Fruit fly (Drosophila melanogaster) whole organism, embryonic: ENCODE measurements around the gene CG9550.

Experiments used
- ATbp ChIP-seq: fragments of 200-800 bp; sonication (Bioruptor generic); optimal IDR thresholded peaks from 2 replicates; lab custom pipeline; 2017; ENCODE audit warnings: missing biosample characterization, mild to moderate bottlenecking, missing genetic modification characterization, missing genetic modification reagents
- Atf3 ChIP-seq: fragments of 200-800 bp; sonication (Bioruptor generic); optimal IDR thresholded peaks from 3 replicates; lab custom pipeline; 2016; ENCODE audit warnings: missing biosample characterization, missing genetic modification characterization
- B-H2 ChIP-seq: fragments of 200-800 bp; sonication (Bioruptor generic); optimal IDR thresholded peaks from 2 replicates; lab custom pipeline; 2018; ENCODE audit warnings: missing biosample characterization, mild to moderate bottlenecking, missing genetic modification characterization
- CG11456 ChIP-seq: fragments of 200-800 bp; sonication (Bioruptor generic); IDR thresholded peaks from 3 replicates; pipeline ENCODE4 v1.3.6; 2022; ENCODE audit warnings: missing biosample characterization, missing genetic modification characterization
- CG12236 ChIP-seq: fragments of 200-800 bp; sonication (Bioruptor generic); optimal IDR thresholded peaks from 2 replicates; lab custom pipeline; 2016; ENCODE audit warnings: missing biosample characterization, missing genetic modification characterization
- CG1233 ChIP-seq: fragments of 200-800 bp; sonication (Bioruptor generic); optimal IDR thresholded peaks from 4 replicates; lab custom pipeline; 2018; ENCODE audit warnings: missing biosample characterization, mild to moderate bottlenecking, missing genetic modification characterization
- CG13624 ChIP-seq: fragments of 200-800 bp; sonication (Bioruptor generic); optimal IDR thresholded peaks from 2 replicates; lab custom pipeline; 2016; ENCODE audit warnings: missing biosample characterization, missing genetic modification characterization
- CG14860 ChIP-seq: fragments of 200-800 bp; sonication (Bioruptor generic); IDR thresholded peaks from 3 replicates; pipeline ENCODE4 v1.3.6; 2022; ENCODE audit warnings: missing biosample characterization, missing genetic modification characterization; ENCODE audit not compliant: partially characterized antibody
- CG17568 ChIP-seq: fragments of 200-800 bp; sonication (Bioruptor generic); optimal IDR thresholded peaks from 2 replicates; lab custom pipeline; 2018; ENCODE audit warnings: missing biosample characterization, mild to moderate bottlenecking, missing genetic modification characterization, moderate library complexity
- CG17802 ChIP-seq: fragments of 200-800 bp; sonication (Bioruptor generic); optimal IDR thresholded peaks from 2 replicates; lab custom pipeline; 2018; ENCODE audit warnings: missing biosample characterization, mild to moderate bottlenecking, missing genetic modification characterization, moderate library complexity
- CG3065 ChIP-seq: fragments of 200-800 bp; sonication (Bioruptor generic); optimal IDR thresholded peaks from 2 replicates; lab custom pipeline; 2016; ENCODE audit warnings: missing biosample characterization, missing genetic modification characterization
- CG4854 ChIP-seq: fragments of 200-800 bp; sonication (Bioruptor generic); optimal IDR thresholded peaks from 2 replicates; lab custom pipeline; 2016; ENCODE audit warnings: missing biosample characterization, missing genetic modification characterization, inconsistent platforms
- CG7372 ChIP-seq: fragments of 200-800 bp; sonication (Bioruptor generic); IDR thresholded peaks from 2 replicates; pipeline ENCODE4 v1.3.6; 2022; ENCODE audit warnings: missing biosample characterization, missing genetic modification characterization
- CG8281 ChIP-seq: fragments of 200-800 bp; sonication (Bioruptor generic); optimal IDR thresholded peaks from 2 replicates; lab custom pipeline; 2018; ENCODE audit warnings: missing biosample characterization, mild to moderate bottlenecking, missing genetic modification characterization, moderate library complexity
- CkIIα-i1 ChIP-seq: fragments of 200-800 bp; sonication (Bioruptor generic); IDR thresholded peaks from 2 replicates; pipeline ENCODE4 v1.3.6; 2022; ENCODE audit warnings: missing biosample characterization, missing genetic modification characterization
- HHEX ChIP-seq: fragments of 200-800 bp; sonication (Bioruptor generic); optimal IDR thresholded peaks from 3 replicates; lab custom pipeline; 2017; ENCODE audit warnings: missing biosample characterization, mild to moderate bottlenecking, missing genetic modification characterization, missing genetic modification reagents
- HLH3B ChIP-seq: fragments of 200-800 bp; sonication (Bioruptor generic); IDR thresholded peaks from 2 replicates; pipeline ENCODE4 v1.3.6; 2022; ENCODE audit warnings: missing biosample characterization, missing genetic modification characterization
- HLH54F ChIP-seq: fragments of 200-800 bp; sonication (Bioruptor generic); optimal IDR thresholded peaks from 3 replicates; lab custom pipeline; 2016; ENCODE audit warnings: missing biosample characterization, missing genetic modification characterization
- HLHmδ ChIP-seq: fragments of 200-800 bp; sonication (Bioruptor generic); optimal IDR thresholded peaks from 2 replicates; lab custom pipeline; 2018; ENCODE audit warnings: missing biosample characterization, mild to moderate bottlenecking, missing genetic modification characterization, moderate library complexity
- Hey ChIP-seq: fragments of 200-800 bp; sonication (Bioruptor generic); optimal IDR thresholded peaks from 3 replicates; lab custom pipeline; 2018; ENCODE audit warnings: missing biosample characterization, mild to moderate bottlenecking, missing genetic modification characterization
- Hr78 ChIP-seq, 2 experiments: fragments of 200-800 bp in 1 of 2; fragments of >200 bp in 1 of 2; sonication (Bioruptor generic) in 1 of 2; optimal IDR thresholded peaks; 2 replicates each; lab custom pipeline; 2017 to 2019; ENCODE audit warnings: missing biosample characterization in 2 of 2, missing genetic modification characterization in 2 of 2, mild to moderate bottlenecking in 1 of 2, moderate library complexity in 1 of 2
- Rfx ChIP-seq: fragments of 200-800 bp; sonication (Bioruptor generic); IDR thresholded peaks from 2 replicates; pipeline ENCODE4 v1.3.6; 2022; ENCODE audit warnings: missing biosample characterization, missing genetic modification characterization
- Sox102F ChIP-seq: fragments of 200-800 bp; sonication (Bioruptor generic); optimal IDR thresholded peaks from 2 replicates; lab custom pipeline; 2018; ENCODE audit warnings: missing biosample characterization, mild to moderate bottlenecking, missing genetic modification characterization, moderate library complexity
- TFAM ChIP-seq: fragments of 200-800 bp; sonication (Bioruptor generic); optimal IDR thresholded peaks from 2 replicates; lab custom pipeline; 2017; ENCODE audit warnings: missing biosample characterization, missing genetic modification characterization, inconsistent platforms
- YL-1 ChIP-seq: fragments of 200-800 bp; sonication (Bioruptor generic); optimal IDR thresholded peaks from 3 replicates; lab custom pipeline; 2017; ENCODE audit warnings: missing biosample characterization, mild to moderate bottlenecking, missing genetic modification characterization
- abd-A ChIP-seq: fragments of 200-800 bp; sonication (Bioruptor generic); optimal IDR thresholded peaks from 3 replicates; lab custom pipeline; 2019; ENCODE audit warnings: missing biosample characterization, mild to moderate bottlenecking, missing genetic modification characterization, moderate library complexity
- ara ChIP-seq: fragments of 200-800 bp; sonication (Bioruptor generic); IDR thresholded peaks from 2 replicates; pipeline ENCODE4 v1.3.6; 2022; ENCODE audit warnings: missing biosample characterization, missing genetic modification characterization
- bab2 ChIP-seq: fragments of 200-800 bp; sonication (Bioruptor generic); optimal IDR thresholded peaks from 2 replicates; lab custom pipeline; 2016; ENCODE audit warnings: missing biosample characterization, missing genetic modification characterization
- cad ChIP-seq: fragments of >200 bp; optimal IDR thresholded peaks from 2 replicates; lab custom pipeline; 2017; ENCODE audit warnings: missing biosample characterization, missing genetic modification characterization
- cg ChIP-seq: fragments of 200-800 bp; sonication (Bioruptor generic); optimal IDR thresholded peaks from 3 replicates; lab custom pipeline; 2019; ENCODE audit warnings: missing biosample characterization, mild to moderate bottlenecking, missing genetic modification characterization, moderate library complexity
- chif ChIP-seq, 2 experiments: fragments of 200-800 bp; sonication (Bioruptor generic); optimal IDR thresholded peaks; 3 replicates each; lab custom pipeline; 2016; ENCODE audit warnings: missing biosample characterization in 2 of 2, missing genetic modification characterization in 2 of 2
- dmrt11E ChIP-seq: fragments of 200-800 bp; sonication (Bioruptor generic); optimal IDR thresholded peaks from 3 replicates; lab custom pipeline; 2018; ENCODE audit warnings: missing biosample characterization, mild to moderate bottlenecking, missing genetic modification characterization, moderate library complexity
- dmrt99B ChIP-seq: fragments of 200-800 bp; sonication (Bioruptor generic); optimal IDR thresholded peaks from 2 replicates; lab custom pipeline; 2018; ENCODE audit warnings: missing biosample characterization, mild to moderate bottlenecking, missing genetic modification characterization, moderate library complexity
- dysf ChIP-seq: fragments of 200-800 bp; sonication (Bioruptor generic); IDR thresholded peaks from 3 replicates; pipeline ENCODE4 v1.3.6; 2022; ENCODE audit warnings: missing biosample characterization, missing genetic modification characterization
- fru ChIP-seq: fragments of >200 bp; optimal IDR thresholded peaks from 2 replicates; lab custom pipeline; 2017
- gem ChIP-seq: fragments of 200-800 bp; sonication (Bioruptor generic); optimal IDR thresholded peaks from 2 replicates; lab custom pipeline; 2019; ENCODE audit warnings: missing biosample characterization, mild to moderate bottlenecking, missing genetic modification characterization, moderate library complexity
- kni ChIP-seq: fragments of 200-800 bp; sonication (Bioruptor generic); optimal IDR thresholded peaks from 3 replicates; lab custom pipeline; 2017; ENCODE audit warnings: mild to moderate bottlenecking, missing biosample characterization, missing genetic modification reagents, missing genetic modification characterization
- lmd ChIP-seq: fragments of 200-800 bp; sonication (Bioruptor generic); IDR thresholded peaks from 2 replicates; pipeline ENCODE4 v1.3.6; 2022; ENCODE audit warnings: missing biosample characterization, missing genetic modification characterization
- nmo ChIP-seq: fragments of 200-800 bp; sonication (Bioruptor generic); optimal IDR thresholded peaks from 2 replicates; lab custom pipeline; 2018; ENCODE audit warnings: missing biosample characterization, mild to moderate bottlenecking, missing genetic modification characterization, moderate library complexity
- pnt ChIP-seq: fragments of 200-800 bp; sonication (Bioruptor generic); optimal IDR thresholded peaks from 3 replicates; lab custom pipeline; 2016; ENCODE audit warnings: missing biosample characterization, missing genetic modification characterization
- pros ChIP-seq: fragments of 200-800 bp; sonication (Bioruptor generic); optimal IDR thresholded peaks from 3 replicates; lab custom pipeline; 2019; ENCODE audit warnings: missing biosample characterization, mild to moderate bottlenecking, missing genetic modification characterization, moderate library complexity
- ranshi ChIP-seq: fragments of 200-800 bp; sonication (Bioruptor generic); IDR thresholded peaks from 2 replicates; pipeline ENCODE4 v1.3.6; 2022; ENCODE audit warnings: missing biosample characterization, missing genetic modification characterization
- sens-2 ChIP-seq: fragments of 200-800 bp; sonication (Bioruptor generic); IDR thresholded peaks from 2 replicates; pipeline ENCODE4 v1.3.6; 2022; ENCODE audit warnings: missing biosample characterization, missing genetic modification characterization
- seq ChIP-seq: fragments of 200-800 bp; sonication (Bioruptor generic); IDR thresholded peaks from 2 replicates; pipeline ENCODE4 v1.3.6; 2022; ENCODE audit warnings: missing biosample characterization, missing genetic modification characterization
- sima ChIP-seq: fragments of 200-800 bp; sonication (Bioruptor generic); optimal IDR thresholded peaks from 2 replicates; lab custom pipeline; 2016; ENCODE audit warnings: missing biosample characterization, missing genetic modification characterization
- slou ChIP-seq: fragments of 200-800 bp; sonication (Bioruptor generic); optimal IDR thresholded peaks from 3 replicates; lab custom pipeline; 2016; ENCODE audit warnings: missing biosample characterization, missing genetic modification characterization
- slp2 ChIP-seq: fragments of 200-800 bp; sonication (Bioruptor generic); optimal IDR thresholded peaks from 2 replicates; lab custom pipeline; 2016; ENCODE audit warnings: missing biosample characterization, missing genetic modification characterization
- tgo ChIP-seq: fragments of 200-800 bp; sonication (Bioruptor generic); IDR thresholded peaks from 3 replicates; pipeline ENCODE4 v1.3.6; 2022; ENCODE audit warnings: missing biosample characterization, missing genetic modification characterization
- tin ChIP-seq: fragments of 200-800 bp; sonication (Bioruptor generic); optimal IDR thresholded peaks from 3 replicates; lab custom pipeline; 2016; ENCODE audit warnings: missing biosample characterization, missing genetic modification characterization
- tup ChIP-seq: fragments of 200-800 bp; sonication (Bioruptor generic); optimal IDR thresholded peaks from 2 replicates; lab custom pipeline; 2016; ENCODE audit warnings: missing biosample characterization, mild to moderate bottlenecking, missing genetic modification characterization, moderate library complexity
- usp ChIP-seq: fragments of >200 bp; optimal IDR thresholded peaks from 2 replicates; lab custom pipeline; 2017; ENCODE audit warnings: missing biosample characterization, missing genetic modification characterization
- zen ChIP-seq: fragments of 200-800 bp; sonication (Bioruptor generic); optimal IDR thresholded peaks from 3 replicates; lab custom pipeline; 2018; ENCODE audit warnings: missing biosample characterization, mild to moderate bottlenecking, missing genetic modification characterization, moderate library complexity

CG9550 gene

dm6 chr2L:6461497-6461896, 35.4 kb upstream of the CG9550 start (continued):
- TF ChIP-seq nmo (GFP tag; lab: Kevin White, UChicago), result peak; percentile 9
- no peak for TF ChIP-seq seq (GFP tag; lab: Robert Waterston, UW)
- TF ChIP-seq chif (GFP tag; optimal IDR thresholded peaks at IDR 0.05; lab: Kevin White, UChicago), result peak in 1 of 2 experiments; percentile 34
- TF ChIP-seq HLH3B (GFP tag; lab: Robert Waterston, UW), result no peak
- TF ChIP-seq slp2 (GFP tag; lab: Kevin White, UChicago), result no peak
- 0 out of 2 replicates have a peak, but pooled peaks have one; percentile 4 for TF ChIP-seq ara
- no peak for TF ChIP-seq TFAM (GFP tag; lab: Kevin White, UChicago)
- no peak for TF ChIP-seq sens-2 (GFP tag; lab: Robert Waterston, UW)
- peak; percentile 7 for TF ChIP-seq CG1233 (GFP tag; lab: Kevin White, UChicago)
- TF ChIP-seq ranshi (GFP tag; lab: Robert Waterston, UW), result no peak
- no peak for TF ChIP-seq sima
- no peak for TF ChIP-seq cg
- TF ChIP-seq slou, result no peak
- TF ChIP-seq dmrt11E (tag; lab: Kevin White, UChicago), result peak; percentile 1
- no peak for TF ChIP-seq abd-A (tag; lab: Kevin White, UChicago)
- TF ChIP-seq CG13624 (GFP tag; lab: Kevin White, UChicago), result no peak
- TF ChIP-seq CG3065 (GFP tag; lab: Kevin White, UChicago), result no peak
- no peak for TF ChIP-seq B-H2 (GFP tag; lab: Kevin White, UChicago)
- no peak for TF ChIP-seq zen (tag; lab: Kevin White, UChicago)
- no peak for TF ChIP-seq tin (GFP tag; lab: Kevin White, UChicago)
- TF ChIP-seq HLH54F (GFP tag; lab: Kevin White, UChicago), result no peak
- no peak for TF ChIP-seq usp (GFP tag; lab: Kevin White, UChicago)
- peak; percentile 77 for TF ChIP-seq ATbp (GFP tag; lab: Kevin White, UChicago)
- no peak for TF ChIP-seq CG17802 (tag; lab: Kevin White, UChicago)
- no peak for TF ChIP-seq Hey
- TF ChIP-seq Sox102F, result peak; percentile 45
- no peak for TF ChIP-seq dysf
- TF ChIP-seq bab2, result no peak
- TF ChIP-seq tup, result no peak
- TF ChIP-seq CG12236 (GFP tag; lab: Kevin White, UChicago), result no peak
- TF ChIP-seq dmrt99B (tag; lab: Kevin White, UChicago), result peak; percentile 32
- peak; percentile 25 for TF ChIP-seq CG8281 (tag; lab: Kevin White, UChicago)
- TF ChIP-seq CG7372 (GFP tag; lab: Robert Waterston, UW), result no peak
- peak; percentile 54 for TF ChIP-seq CG17568 (GFP tag; lab: Kevin White, UChicago)
- peak; percentile 23 for TF ChIP-seq CG4854 (GFP tag; lab: Kevin White, UChicago)
- no peak for TF ChIP-seq Hr78 (GFP tag; optimal IDR thresholded peaks at IDR 0.05; lab: Kevin White, UChicago)
- no peak for TF ChIP-seq lmd
- no peak for TF ChIP-seq tgo
- TF ChIP-seq HLHmδ, result peak; percentile 32
- no peak for TF ChIP-seq Rfx
- TF ChIP-seq pnt (GFP tag; lab: Kevin White, UChicago), result no peak
- TF ChIP-seq fru (lab: Kevin White, UChicago), result no peak
- TF ChIP-seq pros (GFP tag; lab: Kevin White, UChicago), result no peak
- TF ChIP-seq kni (GFP tag; lab: Kevin White, UChicago), result peak; percentile 47
- peak; percentile 46 for TF ChIP-seq HHEX (GFP tag; lab: Kevin White, UChicago)
- TF ChIP-seq CkIIα-i1 (GFP tag; lab: Robert Waterston, UW), result no peak
- no peak for TF ChIP-seq YL-1 (GFP tag; lab: Kevin White, UChicago)
- no peak for TF ChIP-seq Atf3 (GFP tag; lab: Kevin White, UChicago)
- TF ChIP-seq CG14860 (GFP tag; lab: Robert Waterston, UW), result no peak
- TF ChIP-seq cad (GFP tag; lab: Kevin White, UChicago), result no peak
- TF ChIP-seq gem (tag; lab: Kevin White, UChicago), result peak; percentile 23
- no peak for TF ChIP-seq CG11456 (GFP tag; lab: Robert Waterston, UW)
